Worm (Caenorhabditis elegans): ENCODE results near the gene C11E4.7.

The C11E4.7 gene

ce11 chrX:9667391-9667790 is 50.4 kb downstream of the C11E4.7 start (continued):
- TF ChIP-seq zag-1 (tag; optimal IDR thresholded peaks at IDR 0.05) (no peak), alr-1 (tag; optimal IDR thresholded peaks at IDR 0.05) (no peak), peb-1 (tag; optimal IDR thresholded peaks at IDR 0.05) (no peak), F13H6.1 (tag; optimal IDR thresholded peaks at IDR 0.05) (peak; percentile 7), nhr-129 (tag; optimal IDR thresholded peaks at IDR 0.05) (peak; percentile 50), aly-2 (tag; optimal IDR thresholded peaks at IDR 0.05) (no peak), gmeb-1 (tag; optimal IDR thresholded peaks at IDR 0.05) (no peak), sma-3 (GFP tag; optimal IDR thresholded peaks at IDR 0.05) (peak; percentile 59), sem-4 (tag; optimal IDR thresholded peaks at IDR 0.05) (no peak), mdl-1 (tag; optimal IDR thresholded peaks at IDR 0.05) (peak in 1 of 2 experiments; percentile 3), fos-1 (tag; optimal IDR thresholded peaks at IDR 0.05) (peak; percentile 40), Y55F3AM.14 (GFP tag; optimal IDR thresholded peaks at IDR 0.05) (no peak), nhr-25 (tag; optimal IDR thresholded peaks at IDR 0.05) (peak; percentile 82), crh-2 (tag; optimal IDR thresholded peaks at IDR 0.05) (peak; percentile 42), skn-1 (tag; optimal IDR thresholded peaks at IDR 0.05) (no peak), nhr-12 (tag; optimal IDR thresholded peaks at IDR 0.05) (no peak)

DNA sequence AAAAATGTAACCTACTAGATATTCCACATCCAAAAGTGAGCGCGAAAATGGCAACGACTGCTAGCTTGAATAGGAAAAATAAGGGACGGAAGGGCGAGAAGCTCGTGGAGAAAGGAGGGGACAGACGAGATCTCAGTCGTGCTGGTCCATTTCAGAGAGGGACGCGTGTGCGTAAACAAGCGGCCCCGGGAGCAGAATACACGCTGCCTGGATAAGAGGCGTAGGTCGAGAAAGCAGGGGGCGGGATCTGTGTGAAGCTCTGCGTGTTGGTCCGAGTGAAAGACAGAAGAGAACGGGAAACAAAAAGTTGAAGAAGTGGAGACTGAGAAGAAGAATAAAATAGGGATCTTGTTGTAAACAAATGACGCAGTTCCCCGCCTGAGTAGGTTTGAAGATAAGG is 51.5 kb downstream of the C11E4.7 start, which contains the start of gene T14B1.1:
TSS of gene T14B1.1 (minus strand) at position 170 of the 400 bp plus-strand sequence.
- TF ChIP-seq nhr-6 (tag; optimal IDR thresholded peaks at IDR 0.05) (no peak), sma-3 (GFP tag; optimal IDR thresholded peaks at IDR 0.05) (no peak), skn-1 (tag; optimal IDR thresholded peaks at IDR 0.05) (no peak), zag-1 (tag; optimal IDR thresholded peaks at IDR 0.05) (peak; percentile 12), crh-2 (tag; optimal IDR thresholded peaks at IDR 0.05) (peak; percentile 6), sem-4 (tag; optimal IDR thresholded peaks at IDR 0.05) (no peak), C34F6.9 (tag; optimal IDR thresholded peaks at IDR 0.05) (peak; percentile 40), lin-13 (GFP tag; optimal IDR thresholded peaks at IDR 0.05) (peak; percentile 3), aly-2 (tag; optimal IDR thresholded peaks at IDR 0.05) (no peak), snpc-4 (tag; optimal IDR thresholded peaks at IDR 0.05) (no peak), lin-39 (tag; optimal IDR thresholded peaks at IDR 0.05) (no peak), unc-55 (GFP tag; optimal IDR thresholded peaks at IDR 0.05) (peak; percentile 39), F13H6.1 (tag; optimal IDR thresholded peaks at IDR 0.05) (peak; percentile 59), lsy-2 (tag; optimal IDR thresholded peaks at IDR 0.05) (peak in 1 of 2 experiments; percentile 22), mdl-1 (tag; optimal IDR thresholded peaks at IDR 0.05) (peak in 1 of 2 experiments; percentile 46), nhr-129 (tag; optimal IDR thresholded peaks at IDR 0.05) (peak; percentile 55)
